Worm (Caenorhabditis elegans) whole organism, L1 larva: ENCODE results near the gene mtpn-1.

ENCODE experiments used
- lin-35 ChIP-seq, 2 experiments: fragments of 150-350 bp; optimal IDR thresholded peaks; 2 replicates each; lab custom pipeline; 2014; ENCODE audit warnings: missing biosample characterization in 2 of 2, missing genetic modification characterization in 2 of 2, missing genetic modification reagents in 2 of 2
- lsy-2 ChIP-seq, 2 experiments: fragments of 150-350 bp; optimal IDR thresholded peaks; 2 replicates each; lab custom pipeline; 2014; ENCODE audit warnings: missing biosample characterization in 2 of 2, missing genetic modification characterization in 2 of 2

DNA sequence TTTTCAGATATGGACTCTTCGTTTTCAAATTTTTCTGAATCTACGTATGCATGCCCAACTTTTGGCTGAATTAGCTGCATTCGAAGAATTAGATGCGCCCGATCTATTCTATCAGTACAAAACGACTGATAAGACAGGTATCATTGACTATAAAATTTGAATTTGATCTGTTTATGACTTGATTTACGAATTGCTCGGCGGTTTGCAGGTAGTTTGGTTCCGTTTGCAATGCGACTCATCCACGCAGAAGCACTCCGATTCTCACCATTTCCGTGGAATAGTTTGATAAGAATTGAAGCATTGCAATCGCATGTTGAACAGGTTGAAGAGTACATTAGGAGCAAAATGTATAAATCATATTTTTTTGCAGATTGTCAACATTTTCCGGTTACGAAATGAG, 3.7 kb downstream of the mtpn-1 start:
- TF ChIP-seq lsy-2 (tag; optimal IDR thresholded peaks at IDR 0.05; lab: Kevin White, UChicago), result no peak
- TF ChIP-seq lin-35 (GFP tag; optimal IDR thresholded peaks at IDR 0.05; lab: Kevin White, UChicago), result no peak
